Worm (Caenorhabditis elegans) whole organism, midembryonic: ENCODE measurements around the gene zif-1.

ENCODE experiments used
- T22C8.4 ChIP-seq: fragments of 200-800 bp; sonication (Bioruptor generic); IDR thresholded peaks from 2 replicates; pipeline ENCODE4 v1.3.6; 2022; ENCODE audit warnings: missing genetic modification characterization, missing compliant biosample characterization
- cog-1 ChIP-seq: sonication (generic microtip); optimal IDR thresholded peaks from 2 replicates; lab custom pipeline; 2016; ENCODE audit warnings: missing genetic modification characterization, missing compliant biosample characterization
- flt-1 ChIP-seq: fragments of 200-800 bp; sonication (Bioruptor generic); IDR thresholded peaks from 2 replicates; pipeline ENCODE4 v1.3.6; 2022; ENCODE audit warnings: missing genetic modification characterization, missing compliant biosample characterization
- med-1 ChIP-seq: sonication (generic microtip); optimal IDR thresholded peaks from 2 replicates; lab custom pipeline; 2017; ENCODE audit warnings: missing genetic modification characterization, mild to moderate bottlenecking, missing compliant biosample characterization, antibody characterized with exemption, missing genetic modification reagents; ENCODE audit not compliant: insufficient read depth
- ref-1 ChIP-seq: fragments of 200-800 bp; sonication (Bioruptor generic); conservative IDR thresholded peaks from 2 replicates; pipeline ENCODE4 v1.3.6; 2022; ENCODE audit warnings: missing genetic modification reagents, missing genetic modification characterization, missing compliant biosample characterization
- ztf-23 ChIP-seq: fragments of 200-800 bp; sonication (Bioruptor generic); IDR thresholded peaks from 2 replicates; pipeline ENCODE4 v1.3.6; 2022; ENCODE audit warnings: missing genetic modification reagents, missing genetic modification characterization, missing compliant biosample characterization
- ztf-29 ChIP-seq: fragments of 200-800 bp; sonication (Bioruptor generic); IDR thresholded peaks from 2 replicates; pipeline ENCODE4 v1.3.6; 2022; ENCODE audit warnings: missing genetic modification reagents, missing genetic modification characterization, missing compliant biosample characterization

DNA sequence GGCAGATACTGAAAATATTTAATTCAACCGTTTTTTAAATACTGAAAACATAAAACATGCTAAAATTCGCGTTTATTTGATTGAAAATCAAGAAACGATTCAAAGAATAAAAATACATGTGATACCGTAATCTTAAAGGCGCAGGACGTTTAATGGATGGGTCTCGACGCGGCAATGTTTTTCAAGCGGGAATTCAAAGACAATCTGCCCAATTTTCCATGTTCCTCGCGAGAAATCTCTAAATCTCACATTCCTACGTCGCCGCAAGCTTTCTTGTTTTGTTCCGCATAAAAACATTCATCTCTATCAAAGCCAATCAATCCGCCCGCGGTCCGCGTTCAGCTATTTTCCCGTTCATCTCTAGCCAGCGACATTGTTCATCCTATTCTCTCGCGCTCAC lies 1.1 kb upstream of the zif-1 start:
- no peak for TF ChIP-seq flt-1
- TF ChIP-seq med-1 = no peak
- no peak for TF ChIP-seq ztf-29
- TF ChIP-seq ref-1 (GFP tag; lab: Robert Waterston, UW) = no peak
- TF ChIP-seq T22C8.4 (GFP tag; lab: Robert Waterston, UW) = no peak
- TF ChIP-seq cog-1 (tag; lab: Kevin White, UChicago) = no peak
- 0 out of 2 replicates have a peak, but pooled peaks have one; percentile 6 for TF ChIP-seq ztf-23 (GFP tag; lab: Robert Waterston, UW)
